Fruit fly (Drosophila melanogaster) whole organism, prepupa: ENCODE results near the gene Apl.

Experiments used
- Blimp-1 ChIP-seq: fragments of 200-800 bp; sonication (Bioruptor generic); optimal IDR thresholded peaks from 3 replicates; lab custom pipeline; 2017; ENCODE audit warnings: missing biosample characterization, missing genetic modification characterization, mild to moderate bottlenecking, moderate library complexity, missing genetic modification reagents
- CG10631 ChIP-seq: fragments of 200-800 bp; sonication (Bioruptor generic); optimal IDR thresholded peaks from 2 replicates; lab custom pipeline; 2016; ENCODE audit warnings: missing biosample characterization, missing genetic modification characterization
- CG11294 ChIP-seq: fragments of 200-800 bp; sonication (Bioruptor generic); IDR thresholded peaks from 2 replicates; pipeline ENCODE4 v1.3.6; 2022; ENCODE audit warnings: missing biosample characterization, missing genetic modification characterization
- CG11762 ChIP-seq: fragments of 200-800 bp; sonication (Bioruptor generic); optimal IDR thresholded peaks from 3 replicates; lab custom pipeline; 2016; ENCODE audit warnings: missing biosample characterization, missing genetic modification characterization; ENCODE audit not compliant: insufficient read depth
- CG11902 ChIP-seq: fragments of 200-800 bp; sonication (Bioruptor generic); optimal IDR thresholded peaks from 3 replicates; lab custom pipeline; 2016; ENCODE audit warnings: missing biosample characterization, missing genetic modification characterization
- CG15336 ChIP-seq: fragments of 200-800 bp; sonication (Bioruptor generic); IDR thresholded peaks from 2 replicates; pipeline ENCODE4 v1.3.6; 2022; ENCODE audit warnings: missing biosample characterization, missing genetic modification characterization
- CG1621 ChIP-seq: fragments of 200-800 bp; sonication (Bioruptor generic); optimal IDR thresholded peaks from 3 replicates; lab custom pipeline; 2018; ENCODE audit warnings: missing biosample characterization, mild to moderate bottlenecking, missing genetic modification characterization
- CG16779 ChIP-seq: fragments of 200-800 bp; sonication (Bioruptor generic); optimal IDR thresholded peaks from 3 replicates; lab custom pipeline; 2017; ENCODE audit warnings: missing biosample characterization, mild to moderate bottlenecking, missing genetic modification characterization
- CG3032 ChIP-seq: fragments of 200-800 bp; optimal IDR thresholded peaks from 2 replicates; lab custom pipeline; 2019; ENCODE audit warnings: missing biosample characterization, mild to moderate bottlenecking, missing genetic modification characterization, moderate library complexity
- CG34406 ChIP-seq: fragments of 200-800 bp; sonication (Bioruptor generic); optimal IDR thresholded peaks from 3 replicates; lab custom pipeline; 2016; ENCODE audit warnings: missing biosample characterization, missing genetic modification characterization
- CG3919 ChIP-seq: fragments of 200-800 bp; sonication (Bioruptor generic); optimal IDR thresholded peaks from 3 replicates; lab custom pipeline; 2016; ENCODE audit warnings: missing biosample characterization, missing genetic modification characterization
- CG4318 ChIP-seq: fragments of 200-800 bp; sonication (Bioruptor generic); optimal IDR thresholded peaks from 3 replicates; lab custom pipeline; 2017; ENCODE audit warnings: missing biosample characterization, mild to moderate bottlenecking, missing genetic modification characterization
- CG6163 ChIP-seq: fragments of 200-800 bp; sonication (Bioruptor generic); IDR thresholded peaks from 3 replicates; pipeline ENCODE4 v1.3.6; 2022; ENCODE audit warnings: missing biosample characterization, missing genetic modification characterization
- CG6276 ChIP-seq: fragments of 200-800 bp; sonication (Bioruptor generic); optimal IDR thresholded peaks from 2 replicates; lab custom pipeline; 2017; ENCODE audit warnings: missing biosample characterization, mild to moderate bottlenecking, missing genetic modification characterization
- CG6792 ChIP-seq: fragments of 200-800 bp; sonication (Bioruptor generic); optimal IDR thresholded peaks from 3 replicates; lab custom pipeline; 2016; ENCODE audit warnings: missing biosample characterization, missing genetic modification characterization
- CG6808 ChIP-seq: fragments of 200-800 bp; sonication (Bioruptor generic); optimal IDR thresholded peaks from 3 replicates; lab custom pipeline; 2017; ENCODE audit warnings: missing biosample characterization, missing genetic modification characterization, mild to moderate bottlenecking, moderate library complexity, missing genetic modification reagents
- CG8119 ChIP-seq: fragments of 200-800 bp; sonication (Bioruptor generic); IDR thresholded peaks from 3 replicates; pipeline ENCODE4 v1.3.6; 2022; ENCODE audit warnings: missing biosample characterization, missing genetic modification characterization
- CG8319 ChIP-seq: fragments of 200-800 bp; sonication (Bioruptor generic); optimal IDR thresholded peaks from 3 replicates; lab custom pipeline; 2016; ENCODE audit warnings: missing biosample characterization, missing genetic modification characterization
- CG8632 ChIP-seq: fragments of 200-800 bp; sonication (Bioruptor generic); optimal IDR thresholded peaks from 3 replicates; lab custom pipeline; 2016; ENCODE audit warnings: missing biosample characterization, missing genetic modification characterization
- CG9139 ChIP-seq: fragments of 200-800 bp; sonication (Bioruptor generic); optimal IDR thresholded peaks from 3 replicates; lab custom pipeline; 2017; ENCODE audit warnings: missing biosample characterization, mild to moderate bottlenecking, missing genetic modification characterization
- Eip78C ChIP-seq: fragments of 200-800 bp; sonication (Bioruptor generic); peaks from one replicate; lab custom pipeline; 2016; ENCODE audit warnings: missing biosample characterization, missing genetic modification characterization
- Eip93F ChIP-seq: fragments of 200-800 bp; sonication (Bioruptor generic); optimal IDR thresholded peaks from 2 replicates; lab custom pipeline; 2016; ENCODE audit warnings: missing biosample characterization, mild to moderate bottlenecking, missing genetic modification characterization
- Ets21C ChIP-seq: fragments of 200-800 bp; sonication (Bioruptor generic); optimal IDR thresholded peaks from 3 replicates; lab custom pipeline; 2016; ENCODE audit warnings: missing biosample characterization, missing genetic modification characterization
- Ets96B ChIP-seq: fragments of 200-800 bp; optimal IDR thresholded peaks from 2 replicates; lab custom pipeline; 2019; ENCODE audit warnings: missing biosample characterization, mild to moderate bottlenecking, missing genetic modification characterization, moderate library complexity
- Hr38 ChIP-seq: sonication (Bioruptor generic); optimal IDR thresholded peaks from 2 replicates; lab custom pipeline; 2016; ENCODE audit warnings: missing biosample characterization, missing genetic modification characterization
- Hr39 ChIP-seq: fragments of 200-800 bp; sonication (Bioruptor generic); optimal IDR thresholded peaks from 2 replicates; lab custom pipeline; 2016; ENCODE audit warnings: missing biosample characterization, missing genetic modification characterization
- Hr4 ChIP-seq: fragments of 200-800 bp; sonication (Bioruptor generic); optimal IDR thresholded peaks from 3 replicates; lab custom pipeline; 2016; ENCODE audit warnings: missing biosample characterization, missing genetic modification characterization
- Lpt ChIP-seq: fragments of 200-800 bp; sonication (Bioruptor generic); optimal IDR thresholded peaks from 3 replicates; lab custom pipeline; 2016; ENCODE audit warnings: missing biosample characterization, missing genetic modification characterization
- Smox ChIP-seq: fragments of 200-800 bp; sonication (Bioruptor generic); optimal IDR thresholded peaks from 3 replicates; lab custom pipeline; 2016; ENCODE audit warnings: missing biosample characterization, missing genetic modification characterization
- Sox102F ChIP-seq: fragments of 200-800 bp; sonication (Bioruptor generic); optimal IDR thresholded peaks from 2 replicates; lab custom pipeline; 2016; ENCODE audit warnings: missing biosample characterization, mild to moderate bottlenecking, missing genetic modification characterization
- Sox14 ChIP-seq: fragments of 200-800 bp; sonication (Bioruptor generic); optimal IDR thresholded peaks from 3 replicates; lab custom pipeline; 2016; ENCODE audit warnings: missing biosample characterization, missing genetic modification characterization
- Sox15 ChIP-seq: fragments of 200-800 bp; sonication (Bioruptor generic); optimal IDR thresholded peaks from 3 replicates; lab custom pipeline; 2016; ENCODE audit warnings: missing biosample characterization, missing genetic modification characterization
- achi ChIP-seq: fragments of 200-800 bp; sonication (Bioruptor generic); optimal IDR thresholded peaks from 3 replicates; lab custom pipeline; 2016; ENCODE audit warnings: missing biosample characterization, missing genetic modification characterization
- acj6 ChIP-seq: fragments of 200-800 bp; sonication (Bioruptor generic); optimal IDR thresholded peaks from 3 replicates; lab custom pipeline; 2016; ENCODE audit warnings: missing biosample characterization, missing genetic modification characterization
- cyc ChIP-seq: fragments of 200-800 bp; sonication (Bioruptor generic); optimal IDR thresholded peaks from 3 replicates; lab custom pipeline; 2016; ENCODE audit warnings: missing biosample characterization, missing genetic modification characterization
- dac ChIP-seq: fragments of 200-800 bp; sonication (Bioruptor generic); optimal IDR thresholded peaks from 2 replicates; lab custom pipeline; 2017; ENCODE audit warnings: missing biosample characterization, mild to moderate bottlenecking, missing genetic modification characterization
- dsx ChIP-seq: fragments of 200-800 bp; optimal IDR thresholded peaks from 3 replicates; lab custom pipeline; 2019; ENCODE audit warnings: missing biosample characterization, mild to moderate bottlenecking, missing genetic modification characterization, moderate library complexity; ENCODE audit not compliant: poor library complexity, severe bottlenecking
- eg ChIP-seq: fragments of 200-800 bp; sonication (Bioruptor generic); IDR thresholded peaks from 3 replicates; pipeline ENCODE4 v1.3.6; 2022; ENCODE audit warnings: missing biosample characterization, missing genetic modification characterization
- esn ChIP-seq: fragments of 200-800 bp; sonication (Bioruptor generic); optimal IDR thresholded peaks from 2 replicates; lab custom pipeline; 2016; ENCODE audit warnings: missing biosample characterization, mild to moderate bottlenecking, missing genetic modification characterization, moderate library complexity
- fd59A ChIP-seq: fragments of 200-800 bp; sonication (Bioruptor generic); optimal IDR thresholded peaks from 2 replicates; lab custom pipeline; 2017; ENCODE audit warnings: missing biosample characterization, mild to moderate bottlenecking, missing genetic modification characterization, missing genetic modification reagents
- fd85E ChIP-seq: fragments of 200-800 bp; sonication (Bioruptor generic); optimal IDR thresholded peaks from 3 replicates; lab custom pipeline; 2016; ENCODE audit warnings: missing biosample characterization, missing genetic modification characterization
- lz ChIP-seq: fragments of 200-800 bp; sonication (Bioruptor generic); optimal IDR thresholded peaks from 3 replicates; lab custom pipeline; 2016; ENCODE audit warnings: missing biosample characterization, missing genetic modification characterization
- net ChIP-seq: fragments of 200-800 bp; sonication (Bioruptor generic); optimal IDR thresholded peaks from 3 replicates; lab custom pipeline; 2016; ENCODE audit warnings: missing biosample characterization, missing genetic modification characterization
- pdm3 ChIP-seq: fragments of 200-800 bp; sonication (Bioruptor generic); optimal IDR thresholded peaks from 3 replicates; lab custom pipeline; 2016; ENCODE audit warnings: missing biosample characterization, missing genetic modification characterization
- salr ChIP-seq, 2 experiments: fragments of 200-800 bp; sonication (Bioruptor generic); optimal IDR thresholded peaks; 3 replicates each; lab custom pipeline; 2016 to 2018; ENCODE audit warnings: missing biosample characterization in 2 of 2, missing genetic modification characterization in 2 of 2, mild to moderate bottlenecking in 1 of 2
- ss ChIP-seq, 2 experiments: fragments of 200-800 bp; sonication (Bioruptor generic); optimal IDR thresholded peaks; 2 replicates in 1 of 2; 3 replicates in 1 of 2; lab custom pipeline; 2017 to 2018; ENCODE audit warnings: mild to moderate bottlenecking in 2 of 2, missing biosample characterization in 2 of 2, missing genetic modification characterization in 2 of 2, moderate library complexity in 1 of 2
- svp ChIP-seq: fragments of 200-800 bp; sonication (Bioruptor generic); peaks from one replicate; lab custom pipeline; 2016; ENCODE audit warnings: missing biosample characterization, missing genetic modification characterization
- topi ChIP-seq: fragments of 200-800 bp; sonication (Bioruptor generic); optimal IDR thresholded peaks from 3 replicates; lab custom pipeline; 2016; ENCODE audit warnings: missing biosample characterization, missing genetic modification characterization
- vri ChIP-seq: fragments of 200-800 bp; sonication (Bioruptor generic); optimal IDR thresholded peaks from 3 replicates; lab custom pipeline; 2016; ENCODE audit warnings: missing biosample characterization, mild to moderate bottlenecking, missing genetic modification characterization

The Apl gene

DNA sequence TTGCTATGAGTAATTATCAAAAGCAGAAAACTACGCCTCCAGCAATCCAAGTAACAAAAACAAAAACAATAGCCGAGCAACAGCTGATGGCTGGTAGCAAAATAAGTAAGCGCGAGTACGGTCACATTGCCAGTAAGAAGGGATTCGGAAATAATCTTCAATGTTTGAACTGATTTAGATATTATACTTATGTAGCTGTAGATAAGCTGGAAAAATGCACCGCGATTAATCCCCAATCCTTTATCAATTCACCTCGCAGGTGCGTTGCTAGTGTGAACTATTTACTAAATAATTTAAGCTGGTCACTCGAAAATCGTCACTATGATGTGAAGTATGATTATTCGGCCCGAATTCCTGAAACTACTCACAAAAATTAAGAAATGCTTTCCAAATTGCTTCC, 8.0 kb upstream of the Apl start, which contains the start of the genes Syx8 and CG32163:
TSS of gene Syx8 (minus strand) at position 69 of the 400 bp plus-strand sequence.
TSS of gene CG32163 (plus strand) at position 169 of the 400 bp plus-strand sequence.
- TF ChIP-seq CG3919 (GFP tag; lab: Kevin White, UChicago) (no peak), CG1621 (no peak), Sox14 (GFP tag; lab: Kevin White, UChicago) (peak; percentile 32)

DNA sequence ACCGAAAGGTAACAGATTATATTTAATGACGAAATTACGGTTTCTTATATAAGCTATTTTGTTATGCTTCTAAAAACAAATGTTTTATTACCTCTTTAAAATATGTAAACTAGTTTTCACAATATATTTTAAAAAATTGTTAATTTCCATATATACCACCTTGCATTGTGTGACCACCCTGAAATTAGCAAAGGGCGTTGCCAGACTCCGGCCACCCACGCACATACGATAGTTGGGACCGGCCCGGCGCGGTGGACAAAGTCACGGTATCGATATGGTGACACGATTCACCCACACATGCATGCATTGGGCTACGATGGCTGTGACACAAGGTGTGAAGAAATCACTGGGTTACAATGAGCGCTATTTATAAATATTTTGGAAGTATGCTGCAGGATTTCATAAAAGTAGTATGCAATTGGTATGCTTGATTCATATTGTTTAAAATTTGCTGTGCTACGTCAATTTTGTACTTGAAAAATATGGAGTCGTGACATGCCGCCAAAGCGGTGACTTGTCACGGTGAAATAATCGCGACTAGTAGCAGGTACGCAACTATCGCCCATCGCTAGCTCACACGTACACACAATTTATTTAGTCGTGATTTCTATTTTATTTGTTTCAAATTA, 6.9 kb upstream of the Apl start:
- TF ChIP-seq Blimp-1 (no peak), dsx (GFP tag; lab: Kevin White, UChicago) (peak; percentile 7), achi (no peak), CG15336 (GFP tag; lab: Robert Waterston, UW) (peak; percentile 43; the same call in 1 of the 2 replicates), CG8119 (GFP tag; lab: Robert Waterston, UW) (0 out of 3 replicates have a peak, but pooled peaks have one; percentile 54), CG8632 (GFP tag; lab: Kevin White, UChicago) (peak; percentile 20), fd85E (GFP tag; lab: Kevin White, UChicago) (no peak), pdm3 (GFP tag; lab: Kevin White, UChicago) (no peak), CG9139 (GFP tag; lab: Kevin White, UChicago) (no peak), CG11902 (GFP tag; lab: Kevin White, UChicago) (peak; percentile 21), fd59A (GFP tag; lab: Kevin White, UChicago) (no peak), vri (no peak), CG6276 (GFP tag; lab: Kevin White, UChicago) (no peak), CG6808 (no peak), eg (GFP tag; lab: Robert Waterston, UW) (peak; percentile 73), Eip78C (peak; percentile 55), ss (GFP tag; optimal IDR thresholded peaks at IDR 0.05; lab: Kevin White, UChicago) (no peak), salr (GFP tag; optimal IDR thresholded peaks at IDR 0.05; lab: Kevin White, UChicago) (no peak), svp (GFP tag; lab: Kevin White, UChicago) (no peak), acj6 (GFP tag; lab: Kevin White, UChicago) (peak; percentile 30), CG4318 (GFP tag; lab: Kevin White, UChicago) (no peak), CG10631 (no peak), lz (GFP tag; lab: Kevin White, UChicago) (peak; percentile 52), CG6163 (GFP tag; lab: Robert Waterston, UW) (peak; percentile 38; the same call in 1 of the 3 replicates), Sox15 (no peak), CG3032 (tag; lab: Kevin White, UChicago) (peak; percentile 57), Eip93F (no peak), CG8319 (GFP tag; lab: Kevin White, UChicago) (no peak), Smox (no peak), CG11762 (GFP tag; lab: Kevin White, UChicago) (no peak), Lpt (GFP tag; lab: Kevin White, UChicago) (no peak), CG6792 (GFP tag; lab: Kevin White, UChicago) (peak; percentile 10), Ets21C (GFP tag; lab: Kevin White, UChicago) (peak; percentile 54), Sox102F (GFP tag; lab: Kevin White, UChicago) (no peak), CG34406 (GFP tag; lab: Kevin White, UChicago) (no peak), cyc (GFP tag; lab: Kevin White, UChicago) (peak; percentile 50), Sox14 (GFP tag; lab: Kevin White, UChicago) (peak; percentile 64), Hr4 (GFP tag; lab: Kevin White, UChicago) (no peak), dac (GFP tag; lab: Kevin White, UChicago) (no peak), CG11294 (GFP tag; lab: Robert Waterston, UW) (no peak), CG3919 (GFP tag; lab: Kevin White, UChicago) (peak; percentile 59), net (no peak), CG1621 (peak; percentile 37), esn (peak; percentile 66), topi (GFP tag; lab: Kevin White, UChicago) (peak; percentile 42), Ets96B (tag; lab: Kevin White, UChicago) (peak; percentile 50), Hr38 (no peak), CG16779 (no peak), Hr39 (GFP tag; lab: Kevin White, UChicago) (peak; percentile 49)
